Worm (Caenorhabditis elegans) whole organism, late embryonic: ENCODE data around the gene gtf-2F1.

Experiments used
- K02D7.2 ChIP-seq: sonication (generic microtip); optimal IDR thresholded peaks from 2 replicates; lab custom pipeline; 2017; ENCODE audit warnings: mild to moderate bottlenecking, missing genetic modification characterization, missing compliant biosample characterization
- K09A11.1 ChIP-seq: sonication (generic microtip); optimal IDR thresholded peaks from 2 replicates; lab custom pipeline; 2017; ENCODE audit warnings: antibody characterized with exemption, mild to moderate bottlenecking, missing genetic modification characterization, missing compliant biosample characterization; ENCODE audit not compliant: insufficient read depth
- ama-1 ChIP-seq: fragments of 150-350 bp; optimal IDR thresholded peaks from 2 replicates; lab custom pipeline; 2014
- ceh-14 ChIP-seq: sonication (generic microtip); optimal IDR thresholded peaks from 2 replicates; lab custom pipeline; 2016; ENCODE audit warnings: missing genotype, missing genetic modification characterization, missing compliant biosample characterization
- ceh-18 ChIP-seq: sonication (generic microtip); optimal IDR thresholded peaks from 2 replicates; lab custom pipeline; 2016; ENCODE audit warnings: missing genetic modification characterization, missing compliant biosample characterization
- ceh-22 ChIP-seq: sonication (generic microtip); optimal IDR thresholded peaks from 2 replicates; lab custom pipeline; 2017; ENCODE audit warnings: missing biosample characterization, missing genetic modification characterization
- ceh-24 ChIP-seq: sonication (generic microtip); optimal IDR thresholded peaks from 2 replicates; lab custom pipeline; 2016; ENCODE audit warnings: mild to moderate bottlenecking, missing genetic modification characterization, missing compliant biosample characterization
- ceh-31 ChIP-seq: sonication (generic microtip); optimal IDR thresholded peaks from 2 replicates; lab custom pipeline; 2016; ENCODE audit warnings: missing genetic modification characterization, missing compliant biosample characterization
- ceh-34 ChIP-seq: sonication (generic microtip); optimal IDR thresholded peaks from 2 replicates; lab custom pipeline; 2016; ENCODE audit warnings: mild to moderate bottlenecking, missing genetic modification characterization, missing compliant biosample characterization
- ceh-48 ChIP-seq: sonication (generic microtip); optimal IDR thresholded peaks from 2 replicates; lab custom pipeline; 2016; ENCODE audit warnings: missing genetic modification characterization, inconsistent platforms, missing compliant biosample characterization
- ceh-6 ChIP-seq: fragments of 200-800 bp; sonication (Bioruptor generic); optimal IDR thresholded peaks from 2 replicates; lab custom pipeline; 2018; ENCODE audit warnings: mild to moderate bottlenecking, missing genetic modification characterization, missing compliant biosample characterization
- ceh-9 ChIP-seq: sonication (generic microtip); optimal IDR thresholded peaks from 2 replicates; lab custom pipeline; 2016; ENCODE audit warnings: mild to moderate bottlenecking, missing genetic modification characterization, inconsistent platforms, missing compliant biosample characterization
- che-1 ChIP-seq: sonication (generic microtip); optimal IDR thresholded peaks from 2 replicates; lab custom pipeline; 2016; ENCODE audit warnings: mild to moderate bottlenecking, missing genetic modification characterization, missing compliant biosample characterization
- ets-4 ChIP-seq: sonication (generic microtip); optimal IDR thresholded peaks from 2 replicates; lab custom pipeline; 2016; ENCODE audit warnings: missing genetic modification characterization, missing compliant biosample characterization
- eyg-1 ChIP-seq: sonication (generic microtip); optimal IDR thresholded peaks from 2 replicates; lab custom pipeline; 2016; ENCODE audit warnings: missing genotype, missing genetic modification characterization, missing compliant biosample characterization
- fkh-10 ChIP-seq: fragments of 150-350 bp; optimal IDR thresholded peaks from 2 replicates; lab custom pipeline; 2014; ENCODE audit warnings: missing biosample characterization, missing genetic modification reagents, missing genetic modification characterization
- fkh-6 ChIP-seq: sonication (generic microtip); optimal IDR thresholded peaks from 2 replicates; lab custom pipeline; 2016; ENCODE audit warnings: missing genetic modification characterization, missing compliant biosample characterization
- gmeb-2 ChIP-seq: sonication (generic microtip); optimal IDR thresholded peaks from 2 replicates; lab custom pipeline; 2016; ENCODE audit warnings: missing genetic modification characterization, inconsistent platforms, missing compliant biosample characterization
- hlh-15 ChIP-seq: sonication (generic microtip); optimal IDR thresholded peaks from 2 replicates; lab custom pipeline; 2016; ENCODE audit warnings: missing genetic modification characterization, missing compliant biosample characterization
- hlh-8 ChIP-seq: sonication (generic microtip); optimal IDR thresholded peaks from 2 replicates; lab custom pipeline; 2016; ENCODE audit warnings: missing genotype, missing genetic modification characterization, missing compliant biosample characterization
- lim-6 ChIP-seq: sonication (generic microtip); optimal IDR thresholded peaks from 2 replicates; lab custom pipeline; 2016; ENCODE audit warnings: missing genetic modification characterization, missing compliant biosample characterization
- mec-3 ChIP-seq: sonication (generic microtip); optimal IDR thresholded peaks from 2 replicates; lab custom pipeline; 2016; ENCODE audit warnings: borderline replicate concordance, missing genetic modification characterization, missing compliant biosample characterization
- nfya-1 ChIP-seq: sonication (generic microtip); optimal IDR thresholded peaks from 2 replicates; lab custom pipeline; 2017; ENCODE audit warnings: missing genetic modification characterization, mild to moderate bottlenecking, missing compliant biosample characterization, antibody characterized with exemption, moderate library complexity
- odd-2 ChIP-seq: sonication (generic microtip); optimal IDR thresholded peaks from 2 replicates; lab custom pipeline; 2017; ENCODE audit warnings: antibody characterized with exemption, mild to moderate bottlenecking, missing genetic modification characterization, missing compliant biosample characterization
- pax-1 ChIP-seq: fragments of 150-350 bp; optimal IDR thresholded peaks from 2 replicates; lab custom pipeline; 2014; ENCODE audit warnings: missing biosample characterization, missing genetic modification characterization
- pha-2 ChIP-seq: sonication (generic microtip); optimal IDR thresholded peaks from 2 replicates; lab custom pipeline; 2017; ENCODE audit warnings: mild to moderate bottlenecking, missing genetic modification characterization, missing compliant biosample characterization
- pha-4 ChIP-seq: fragments of 150-350 bp; optimal IDR thresholded peaks from 2 replicates; lab custom pipeline; 2018; ENCODE audit warnings: missing biosample characterization, missing genetic modification reagents, missing genetic modification characterization
- ref-2 ChIP-seq: sonication (generic microtip); optimal IDR thresholded peaks from 2 replicates; lab custom pipeline; 2016; ENCODE audit warnings: missing genetic modification characterization, missing compliant biosample characterization
- sox-2 ChIP-seq: fragments of 200-800 bp; sonication (Bioruptor generic); IDR thresholded peaks from 2 replicates; pipeline ENCODE4 v1.3.6; 2022; ENCODE audit warnings: missing genetic modification reagents, missing genetic modification characterization, missing compliant biosample characterization
- sox-4 ChIP-seq: sonication (generic microtip); optimal IDR thresholded peaks from 2 replicates; lab custom pipeline; 2017; ENCODE audit warnings: mild to moderate bottlenecking, missing genetic modification characterization, inconsistent platforms, missing compliant biosample characterization
- syd-9 ChIP-seq: sonication (generic microtip); optimal IDR thresholded peaks from 2 replicates; lab custom pipeline; 2016; ENCODE audit warnings: mild to moderate bottlenecking, missing genetic modification characterization, moderate library complexity, missing compliant biosample characterization
- tbx-7 ChIP-seq: sonication (generic microtip); optimal IDR thresholded peaks from 2 replicates; lab custom pipeline; 2016; ENCODE audit warnings: missing genotype, missing genetic modification characterization, missing compliant biosample characterization
- ttx-3 ChIP-seq: sonication (generic microtip); optimal IDR thresholded peaks from 2 replicates; lab custom pipeline; 2016; ENCODE audit warnings: missing genetic modification reagents, missing genetic modification characterization, missing compliant biosample characterization
- unc-55 ChIP-seq: sonication (generic microtip); optimal IDR thresholded peaks from 2 replicates; lab custom pipeline; 2017; ENCODE audit warnings: missing biosample characterization, missing genetic modification reagents, missing genetic modification characterization
- ztf-16 ChIP-seq: sonication (generic microtip); optimal IDR thresholded peaks from 2 replicates; lab custom pipeline; 2017; ENCODE audit warnings: missing genetic modification characterization, missing compliant biosample characterization

The gtf-2F1 gene

ce11 chrII:4324061-4324460 is 22.7 kb downstream of the gtf-2F1 start, which contains the start of gene mog-2:
TSS of gene mog-2 (plus strand) at chrII:4324361.
- TF ChIP-seq ceh-6 (GFP tag; lab: Kevin White, UChicago) (no peak), K09A11.1 (tag; lab: Kevin White, UChicago) (no peak), ama-1 (lab: Kevin White, UChicago) (no peak), ceh-48 (no peak), tbx-7 (no peak), fkh-10 (no peak), K02D7.2 (no peak), ttx-3 (tag; lab: Kevin White, UChicago) (no peak), ceh-18 (tag; lab: Kevin White, UChicago) (no peak), mec-3 (no peak), pha-2 (tag; lab: Kevin White, UChicago) (no peak), ceh-9 (tag; lab: Kevin White, UChicago) (no peak), lim-6 (tag; lab: Kevin White, UChicago) (no peak), fkh-6 (tag; lab: Kevin White, UChicago) (no peak), ceh-24 (tag; lab: Kevin White, UChicago) (no peak), sox-2 (no peak), pha-4 (tag; lab: Kevin White, UChicago) (no peak), ceh-14 (tag; lab: Kevin White, UChicago) (no peak), hlh-15 (tag; lab: Kevin White, UChicago) (no peak)
- TF ChIP-seq, all 69 proteins: peak for 0

ce11 chrII:4326420-4326819 is 25.0 kb downstream of the gtf-2F1 start, which contains the start of gene pfd-2:
TSS of gene pfd-2 (plus strand) at chrII:4326720.
- TF ChIP-seq ets-4 (tag; lab: Kevin White, UChicago) (no peak), odd-2 (tag; lab: Kevin White, UChicago) (no peak), hlh-8 (tag; lab: Kevin White, UChicago) (no peak), fkh-10 (no peak), syd-9 (tag; lab: Kevin White, UChicago) (no peak), nfya-1 (tag; lab: Kevin White, UChicago) (no peak), ceh-22 (tag; lab: Kevin White, UChicago) (no peak), tbx-7 (no peak)

- no peak for TF ChIP-seq mec-3
- no peak for TF ChIP-seq ref-2 (tag; lab: Kevin White, UChicago)
- TF ChIP-seq ama-1 (lab: Kevin White, UChicago): no peak
- no peak for TF ChIP-seq ceh-31
- TF ChIP-seq che-1: no peak
These were observed 27.3 kb downstream of the gtf-2F1 start, which contains the start of gene H20J04.4 for ce11 chrII:4328716-4329115. TSS of gene H20J04.4 (plus strand) at chrII:4329016.

ce11 chrII:4334448-4334847 is 33.0 kb downstream of the gtf-2F1 start, which contains the start of gene madf-3:
TSS of gene madf-3 (plus strand) at chrII:4334748.
- TF ChIP-seq eyg-1 (tag; lab: Kevin White, UChicago) (no peak), ceh-34 (no peak), ceh-9 (tag; lab: Kevin White, UChicago) (no peak), pax-1 (tag; lab: Kevin White, UChicago) (no peak), ztf-16 (tag; lab: Kevin White, UChicago) (no peak), odd-2 (tag; lab: Kevin White, UChicago) (no peak), unc-55 (no peak), gmeb-2 (tag; lab: Kevin White, UChicago) (no peak), lim-6 (tag; lab: Kevin White, UChicago) (no peak), sox-4 (tag; lab: Kevin White, UChicago) (no peak)

ce11 chrII:4337731-4338130 is 36.3 kb downstream of the gtf-2F1 start:
- TF ChIP-seq ceh-31 (no peak), nfya-1 (tag; lab: Kevin White, UChicago) (peak; percentile 90)
